Worm (Caenorhabditis elegans) whole organism, young adult: ENCODE measurements around the gene F11C1.10.

Source experiments
- B0019.2 ChIP-seq: fragments of 200-800 bp; sonication (Bioruptor generic); conservative IDR thresholded peaks from 2 replicates; pipeline ENCODE4 v1.3.6; 2022; ENCODE audit warnings: missing genetic modification reagents, missing genetic modification characterization, missing compliant biosample characterization
- F22D6.2 ChIP-seq: sonication (generic microtip); optimal IDR thresholded peaks from 2 replicates; lab custom pipeline; 2016; ENCODE audit warnings: mild to moderate bottlenecking, missing genetic modification characterization, missing compliant biosample characterization
- F39B2.1 ChIP-seq: fragments of 200-800 bp; sonication (Bioruptor generic); IDR thresholded peaks from 2 replicates; pipeline ENCODE4 v1.3.6; 2022; ENCODE audit warnings: missing genetic modification reagents, missing genetic modification characterization, missing compliant biosample characterization
- F57A8.1 ChIP-seq: fragments of 200-800 bp; sonication (Bioruptor generic); optimal IDR thresholded peaks from 2 replicates; lab custom pipeline; 2018; ENCODE audit warnings: mild to moderate bottlenecking, missing genetic modification characterization, moderate library complexity, missing compliant biosample characterization
- K12H6.12 ChIP-seq: fragments of 200-800 bp; sonication (Bioruptor generic); optimal IDR thresholded peaks from 2 replicates; lab custom pipeline; 2018; ENCODE audit warnings: mild to moderate bottlenecking, missing genetic modification characterization, missing compliant biosample characterization
- ZK185.1 ChIP-seq: sonication (generic microtip); optimal IDR thresholded peaks from 2 replicates; lab custom pipeline; 2016; ENCODE audit warnings: mild to moderate bottlenecking, missing genetic modification characterization, missing compliant biosample characterization; ENCODE audit not compliant: poor library complexity, severe bottlenecking
- ama-1 ChIP-seq, 3 experiments: fragments of 150-350 bp in 1 of 3; sonication (generic microtip) in 2 of 3; optimal IDR thresholded peaks; 2 replicates each; lab custom pipeline; 2014 to 2018; ENCODE audit warnings: missing biosample characterization in 2 of 3, missing genetic modification characterization in 2 of 3, missing genetic modification reagents in 2 of 3
- attf-5 ChIP-seq: fragments of 200-800 bp; sonication (Bioruptor generic); optimal IDR thresholded peaks from 2 replicates; lab custom pipeline; 2018; ENCODE audit warnings: mild to moderate bottlenecking, missing genetic modification characterization, missing compliant biosample characterization
- attf-6 ChIP-seq: fragments of 200-800 bp; sonication (Bioruptor generic); IDR thresholded peaks from 2 replicates; pipeline ENCODE4 v1.3.6; 2022; ENCODE audit warnings: missing genetic modification reagents, missing genetic modification characterization, missing compliant biosample characterization
- cebp-2 ChIP-seq: fragments of 200-800 bp; sonication (Bioruptor generic); IDR thresholded peaks from 2 replicates; pipeline ENCODE4 v1.3.6; 2022; ENCODE audit warnings: missing genetic modification characterization, missing compliant biosample characterization
- ceh-27 ChIP-seq: fragments of 200-800 bp; sonication (Bioruptor generic); optimal IDR thresholded peaks from 2 replicates; lab custom pipeline; 2018; ENCODE audit warnings: mild to moderate bottlenecking, missing genetic modification characterization, moderate library complexity, missing compliant biosample characterization
- chd-7 ChIP-seq: sonication (generic microtip); optimal IDR thresholded peaks from 2 replicates; lab custom pipeline; 2016; ENCODE audit warnings: mild to moderate bottlenecking, missing genetic modification characterization, moderate library complexity, missing compliant biosample characterization
- ekl-4 ChIP-seq: fragments of 200-800 bp; sonication (Bioruptor generic); IDR thresholded peaks from 2 replicates; pipeline ENCODE4 v1.3.6; 2022; ENCODE audit warnings: missing genetic modification reagents, missing genetic modification characterization, missing compliant biosample characterization
- fkh-3 ChIP-seq: sonication (generic microtip); optimal IDR thresholded peaks from 2 replicates; lab custom pipeline; 2016; ENCODE audit warnings: mild to moderate bottlenecking, missing genetic modification characterization, missing compliant biosample characterization
- hlh-12 ChIP-seq: sonication (generic microtip); optimal IDR thresholded peaks from 2 replicates; lab custom pipeline; 2016; ENCODE audit warnings: missing genetic modification characterization, missing compliant biosample characterization
- hmg-1.2 ChIP-seq: fragments of 200-800 bp; sonication (Bioruptor generic); IDR thresholded peaks from 2 replicates; pipeline ENCODE4 v1.3.6; 2022; ENCODE audit warnings: missing genetic modification reagents, missing genetic modification characterization, missing compliant biosample characterization
- lag-1 ChIP-seq: fragments of 200-800 bp; sonication (Bioruptor generic); IDR thresholded peaks from 2 replicates; pipeline ENCODE4 v1.3.6; 2022; ENCODE audit warnings: missing genetic modification reagents, missing genetic modification characterization, missing compliant biosample characterization
- let-607 ChIP-seq, 2 experiments: fragments of 200-800 bp in 1 of 2; sonication (Bioruptor generic) in 1 of 2; sonication (generic microtip) in 1 of 2; optimal IDR thresholded peaks; 2 replicates each; lab custom pipeline; 2016 to 2018; ENCODE audit warnings: mild to moderate bottlenecking in 2 of 2, missing compliant biosample characterization in 2 of 2, missing genetic modification characterization in 2 of 2, moderate library complexity in 2 of 2, missing genotype in 1 of 2
- lsy-27 ChIP-seq: sonication (generic microtip); optimal IDR thresholded peaks from 2 replicates; lab custom pipeline; 2017; ENCODE audit warnings: missing genetic modification characterization, mild to moderate bottlenecking, missing compliant biosample characterization, antibody characterized with exemption, missing genotype, borderline replicate concordance; ENCODE audit not compliant: insufficient read depth
- mel-28 ChIP-seq: sonication (generic microtip); optimal IDR thresholded peaks from 2 replicates; lab custom pipeline; 2016; ENCODE audit warnings: borderline replicate concordance, mild to moderate bottlenecking, missing genetic modification characterization, missing compliant biosample characterization
- nfya-1 ChIP-seq: sonication (generic microtip); optimal IDR thresholded peaks from 2 replicates; lab custom pipeline; 2017; ENCODE audit warnings: antibody characterized with exemption, missing compliant biosample characterization, missing genetic modification characterization, borderline replicate concordance; ENCODE audit not compliant: insufficient read depth
- nfyb-1 ChIP-seq: fragments of 200-800 bp; sonication (Bioruptor generic); IDR thresholded peaks from 2 replicates; pipeline ENCODE4 v1.3.6; 2022; ENCODE audit warnings: missing genetic modification reagents, missing genetic modification characterization, missing compliant biosample characterization
- nhr-90 ChIP-seq: sonication (generic microtip); optimal IDR thresholded peaks from 2 replicates; lab custom pipeline; 2016; ENCODE audit warnings: missing genotype, mild to moderate bottlenecking, missing genetic modification characterization, missing compliant biosample characterization
- pbrm-1 ChIP-seq: fragments of 200-800 bp; sonication (Bioruptor generic); IDR thresholded peaks from 2 replicates; pipeline ENCODE4 v1.3.6; 2022; ENCODE audit warnings: missing genetic modification reagents, missing genetic modification characterization, missing compliant biosample characterization
- pha-4 ChIP-seq: fragments of 150-350 bp; sonication (generic microtip); optimal IDR thresholded peaks from 2 replicates; lab custom pipeline; 2014; ENCODE audit warnings: missing biosample characterization, missing genetic modification reagents, missing genetic modification characterization
- repo-1 ChIP-seq: sonication (generic microtip); optimal IDR thresholded peaks from 2 replicates; lab custom pipeline; 2017; ENCODE audit warnings: mild to moderate bottlenecking, missing genetic modification characterization, missing compliant biosample characterization
- snpc-3.4 ChIP-seq: sonication (generic microtip); optimal IDR thresholded peaks from 2 replicates; lab custom pipeline; 2017; ENCODE audit warnings: missing genetic modification characterization, mild to moderate bottlenecking, missing compliant biosample characterization, antibody characterized with exemption, moderate library complexity, missing genotype, missing genetic modification reagents
- snpc-4 ChIP-seq, 5 experiments: fragments of 150-350 bp in 1 of 5; sonication (generic microtip) in 4 of 5; optimal IDR thresholded peaks; 2 replicates each; lab custom pipeline; 2014 to 2018; ENCODE audit warnings: missing genetic modification characterization in 5 of 5, missing biosample characterization in 3 of 5, antibody characterized with exemption in 2 of 5, mild to moderate bottlenecking in 2 of 5, missing compliant biosample characterization in 2 of 5, missing genotype in 2 of 5, moderate library complexity in 2 of 5, missing genetic modification reagents in 1 of 5
- somi-1 ChIP-seq: fragments of 200-800 bp; sonication (Bioruptor generic); optimal IDR thresholded peaks from 2 replicates; lab custom pipeline; 2018; ENCODE audit warnings: mild to moderate bottlenecking, missing genetic modification characterization, missing compliant biosample characterization
- tbp1 ChIP-seq: fragments of 200-800 bp; sonication (Bioruptor generic); optimal IDR thresholded peaks from 2 replicates; lab custom pipeline; 2018; ENCODE audit warnings: mild to moderate bottlenecking, missing genetic modification characterization, missing compliant biosample characterization
- tbx-9 ChIP-seq: sonication (generic microtip); optimal IDR thresholded peaks from 2 replicates; lab custom pipeline; 2016; ENCODE audit warnings: borderline replicate concordance, missing genetic modification characterization, inconsistent platforms, missing compliant biosample characterization
- tlf-1 ChIP-seq: fragments of 200-800 bp; sonication (Bioruptor generic); optimal IDR thresholded peaks from 2 replicates; lab custom pipeline; 2018; ENCODE audit warnings: mild to moderate bottlenecking, missing genetic modification characterization, missing compliant biosample characterization
- unc-130 ChIP-seq: sonication (generic microtip); optimal IDR thresholded peaks from 2 replicates; lab custom pipeline; 2016; ENCODE audit warnings: missing genetic modification reagents, missing genetic modification characterization, missing compliant biosample characterization
- zfh-2 ChIP-seq: fragments of 200-800 bp; sonication (Bioruptor generic); conservative IDR thresholded peaks from 2 replicates; pipeline ENCODE4 v1.3.6; 2022; ENCODE audit warnings: missing genetic modification reagents, missing genetic modification characterization, missing compliant biosample characterization
- ztf-28 ChIP-seq: fragments of 200-800 bp; sonication (Bioruptor generic); IDR thresholded peaks from 2 replicates; pipeline ENCODE4 v1.3.6; 2022; ENCODE audit warnings: missing genetic modification reagents, missing genetic modification characterization, missing compliant biosample characterization
- ztf-6 ChIP-seq: fragments of 200-800 bp; sonication (Bioruptor generic); IDR thresholded peaks from 2 replicates; pipeline ENCODE4 v1.3.6; 2022; ENCODE audit warnings: missing genetic modification reagents, missing genetic modification characterization, missing compliant biosample characterization

Gene F11C1.10

DNA sequence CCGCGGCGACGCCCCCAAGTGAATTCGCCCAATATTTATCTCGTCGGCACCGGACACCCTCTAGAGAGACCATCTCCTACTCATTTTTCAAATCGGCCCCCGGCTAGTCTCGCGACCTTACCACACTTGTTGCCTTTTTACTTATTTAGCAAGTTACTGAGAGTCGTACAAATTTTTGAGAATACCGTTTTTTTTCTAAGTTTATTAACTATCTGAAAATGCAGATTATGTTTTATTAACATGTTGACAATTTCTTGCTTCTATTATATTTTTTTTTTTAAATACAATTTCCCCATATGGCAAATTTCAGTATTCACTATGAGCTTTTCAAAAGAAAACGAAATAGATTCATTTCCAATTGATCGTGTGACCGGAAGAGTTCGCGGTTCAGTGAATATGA, at the start of gene F11C1.10, which contains the start of gene F11C1.4:
Gene F11C1.10 (plus strand): TSS at position 309 of the 400 bp plus-strand sequence.
Gene F11C1.4 (plus strand): TSS at position 301 of the 400 bp plus-strand sequence.
- no peak for TF ChIP-seq K12H6.12

DNA sequence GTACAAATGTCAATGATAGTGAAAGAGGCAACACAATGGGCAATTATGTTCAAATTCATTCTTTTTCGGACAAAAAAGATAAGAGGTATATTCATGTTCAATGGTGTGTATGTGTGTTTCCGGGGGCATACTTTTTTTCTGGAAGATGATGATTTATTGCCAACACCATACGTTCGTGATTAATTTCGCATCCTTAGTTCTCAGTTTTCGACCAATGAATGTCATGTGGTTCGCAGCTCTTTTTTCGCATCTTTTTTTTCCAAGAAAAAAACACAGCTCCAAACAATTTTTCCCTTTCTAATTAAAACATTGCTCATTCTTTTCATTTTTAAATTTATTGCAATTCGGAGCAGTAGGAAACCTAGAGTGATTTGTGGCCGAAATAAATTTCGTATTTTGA, 48.1 kb upstream of the F11C1.10 start:
- TF ChIP-seq tlf-1 (no peak), ztf-28 (GFP tag; lab: Robert Waterston, UW) (no peak), snpc-4 (GFP tag; optimal IDR thresholded peaks at IDR 0.05; lab: Kevin White, UChicago) (no peak), snpc-4 (tag; optimal IDR thresholded peaks at IDR 0.05; lab: Kevin White, UChicago) (no peak), tbp1 (GFP tag; lab: Kevin White, UChicago) (no peak), F57A8.1 (GFP tag; lab: Kevin White, UChicago) (no peak), unc-130 (GFP tag; lab: Kevin White, UChicago) (no peak), somi-1 (GFP tag; lab: Kevin White, UChicago) (no peak), let-607 (tag; optimal IDR thresholded peaks at IDR 0.05; lab: Kevin White, UChicago) (no peak), ZK185.1 (tag; lab: Kevin White, UChicago) (no peak), pbrm-1 (GFP tag; lab: Robert Waterston, UW) (no peak), nfya-1 (tag; lab: Kevin White, UChicago) (no peak), attf-5 (GFP tag; lab: Kevin White, UChicago) (no peak), F22D6.2 (tag; lab: Kevin White, UChicago) (no peak), nhr-90 (tag; lab: Kevin White, UChicago) (no peak), F39B2.1 (GFP tag; lab: Robert Waterston, UW) (no peak), ama-1 (optimal IDR thresholded peaks at IDR 0.05; lab: Kevin White, UChicago) (no peak), ama-1 (GFP tag; optimal IDR thresholded peaks at IDR 0.05; lab: Kevin White, UChicago) (no peak), nfyb-1 (GFP tag; lab: Robert Waterston, UW) (no peak)

DNA sequence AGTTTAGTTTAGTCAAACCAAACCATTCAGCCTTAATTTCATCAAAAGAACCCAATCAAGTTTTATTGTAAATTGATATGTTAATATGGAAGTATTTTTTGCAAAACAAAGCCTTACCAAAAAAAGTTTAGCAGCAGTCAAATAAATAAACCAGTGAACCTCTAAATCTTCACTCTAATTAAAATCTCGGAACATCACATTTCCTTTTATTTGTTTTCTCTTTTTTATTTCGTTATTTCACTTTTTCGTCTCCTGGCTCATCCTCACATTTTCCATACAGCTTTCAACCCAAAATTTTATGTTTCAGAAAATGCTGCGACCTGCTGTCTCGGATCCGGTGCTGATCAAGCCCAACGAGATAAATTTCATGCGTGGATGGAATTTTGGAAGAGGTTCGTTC, 46.9 kb upstream of the F11C1.10 start, which contains the start of gene C34E7.3:
Gene C34E7.3 (plus strand): TSS at position 301 of the 400 bp plus-strand sequence.
- TF ChIP-seq ztf-6 (no peak), ceh-27 (GFP tag; lab: Kevin White, UChicago) (no peak), pha-4 (tag; lab: Kevin White, UChicago) (no peak), attf-5 (GFP tag; lab: Kevin White, UChicago) (no peak), mel-28 (tag; lab: Kevin White, UChicago) (no peak), repo-1 (tag; lab: Kevin White, UChicago) (no peak), snpc-3.4 (tag; lab: Kevin White, UChicago) (no peak), somi-1 (GFP tag; lab: Kevin White, UChicago) (no peak), ekl-4 (GFP tag; lab: Robert Waterston, UW) (no peak), B0019.2 (GFP tag; lab: Robert Waterston, UW) (no peak), cebp-2 (GFP tag; lab: Robert Waterston, UW) (no peak), hlh-12 (no peak), fkh-3 (no peak), attf-6 (GFP tag; lab: Robert Waterston, UW) (no peak), lag-1 (GFP tag; lab: Robert Waterston, UW) (no peak), tbx-9 (tag; lab: Kevin White, UChicago) (no peak)

- TF ChIP-seq hmg-1.2 (GFP tag; lab: Robert Waterston, UW), result no peak
- peak; percentile 51; the same call in 1 of the 2 replicates for TF ChIP-seq nfyb-1 (GFP tag; lab: Robert Waterston, UW)
- TF ChIP-seq zfh-2 (GFP tag; lab: Robert Waterston, UW), result peak; percentile 65
- no peak for TF ChIP-seq lsy-27 (tag; lab: Kevin White, UChicago)
- peak; percentile 37 for TF ChIP-seq chd-7 (tag; lab: Kevin White, UChicago)
These were observed 42.1 kb upstream of the F11C1.10 start, which contains the start of gene gmap-1 for ce11 chrX:12934768-12935167. TSS of gene gmap-1 (minus strand) at chrX:12934978.
